Fruit fly (Drosophila melanogaster) whole organism, larva: ENCODE results near the gene CG15514.

Experiments
- noc ChIP-seq: fragments of 200-800 bp; sonication (Bioruptor generic); optimal IDR thresholded peaks from 3 replicates; lab custom pipeline; 2019; ENCODE audit warnings: missing biosample characterization, mild to moderate bottlenecking, missing genetic modification characterization, moderate library complexity

Gene CG15514

dm6 chr3R:29818434-29819268 lies 42.6 kb downstream of the CG15514 start, which contains the start of gene neo:
Gene neo (plus strand): TSS chr3R:29819131.
- TF ChIP-seq noc (tag; lab: Kevin White, UChicago): no peak

DNA sequence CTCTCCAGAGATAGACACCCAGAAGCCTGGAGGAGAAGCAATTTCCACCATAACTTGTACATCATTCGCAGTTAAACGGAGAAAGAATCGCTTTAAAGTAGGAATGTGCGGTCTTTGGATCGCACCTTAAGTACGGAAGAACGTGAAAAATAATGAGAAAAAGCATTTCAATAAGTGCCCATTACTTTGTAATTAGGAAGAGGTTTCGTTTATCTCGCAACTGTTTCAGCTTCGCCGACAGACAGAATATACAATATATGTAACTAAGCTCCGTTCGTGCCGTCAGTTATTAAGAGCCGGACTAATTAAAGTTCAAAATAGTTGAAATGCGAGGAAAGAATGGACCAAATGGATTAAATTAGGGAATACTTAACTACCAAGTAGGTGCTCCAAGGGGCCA lies 43.6 kb downstream of the CG15514 start, which contains the start of gene CG7829:
TSS of gene CG7829 (minus strand) at position 101 of the 400 bp plus-strand sequence.
- no peak for TF ChIP-seq noc (tag; lab: Kevin White, UChicago)

DNA sequence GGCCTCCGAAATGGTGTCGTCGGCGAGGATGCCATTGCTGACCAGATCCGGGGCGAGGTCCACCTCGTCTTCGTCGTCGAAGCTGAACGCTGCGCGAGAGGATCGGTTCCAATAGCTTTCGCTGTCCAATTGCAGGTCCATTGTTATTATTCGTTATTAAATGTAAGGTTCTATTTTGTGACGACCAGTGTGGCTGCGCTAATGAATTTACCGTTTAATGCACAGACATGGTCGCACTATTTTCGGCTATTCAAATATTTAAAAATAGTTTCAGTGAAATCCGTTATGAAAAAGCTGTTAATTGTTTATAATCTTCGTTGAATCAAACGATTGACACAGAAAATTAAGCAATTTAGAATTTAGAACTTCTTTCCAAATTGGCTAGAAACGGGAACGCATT lies 45.0 kb downstream of the CG15514 start, which contains the start of gene Vps16B:
TSS of gene Vps16B (minus strand) at position 186 of the 400 bp plus-strand sequence.
- no peak for TF ChIP-seq noc (tag; lab: Kevin White, UChicago)
